Fruit fly (Drosophila melanogaster): ENCODE data around the gene myd.

myd gene

DNA sequence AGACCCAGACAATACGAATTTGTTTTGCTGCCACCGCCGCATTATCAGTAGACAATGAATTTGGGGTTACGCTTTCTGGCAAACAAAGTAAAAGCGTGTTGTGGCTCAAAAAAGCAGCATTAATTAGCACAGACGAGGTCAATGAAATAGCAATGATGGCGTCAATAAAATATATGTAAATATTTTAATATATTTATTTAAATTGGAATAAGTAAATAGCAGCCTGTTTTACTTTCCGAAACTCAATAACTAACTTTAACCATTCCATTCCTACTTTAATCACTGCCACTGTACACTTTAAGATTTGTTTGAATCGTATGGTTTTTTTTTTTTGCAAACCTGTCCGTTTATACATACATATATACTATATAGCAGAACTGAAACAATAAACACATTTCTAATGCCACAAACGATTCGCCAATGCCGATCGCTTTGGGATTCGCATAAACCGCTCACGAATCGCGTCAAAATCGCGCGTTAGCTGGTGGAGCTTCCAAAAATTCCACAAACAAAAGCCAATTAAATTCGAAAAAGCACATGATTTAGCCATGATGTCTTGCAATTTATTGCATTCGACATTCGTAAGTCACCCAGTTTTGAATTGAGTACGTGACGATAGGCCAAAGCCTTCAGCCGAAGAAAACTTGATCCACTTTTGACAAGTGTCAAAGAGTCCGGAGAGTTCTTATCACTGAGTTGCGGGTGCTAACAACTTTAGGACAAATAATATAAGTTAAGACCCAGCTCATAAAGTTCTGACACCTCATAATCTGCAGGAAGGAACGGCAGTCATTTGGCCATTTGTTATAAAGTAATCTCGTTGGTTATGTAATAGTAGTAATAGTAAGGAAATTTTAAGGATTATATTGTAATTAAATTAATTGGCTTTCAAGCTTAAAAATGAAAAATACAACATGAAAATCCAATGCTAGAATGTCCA is 28.3 kb upstream of the myd start (continued):
- TF ChIP-seq ato (GFP tag; IDR thresholded peaks at IDR 0.05; ENCODE audit: partially characterized antibody) (no peak), Awh (GFP tag; IDR thresholded peaks at IDR 0.05) (no peak), CG15514 (GFP tag; optimal IDR thresholded peaks at IDR 0.05) (no peak), run (tag; optimal IDR thresholded peaks at IDR 0.05) (no peak), CG8359 (GFP tag; optimal IDR thresholded peaks at IDR 0.05; ENCODE audit: borderline replicate concordance) (peak; percentile 94), NC2β (GFP tag; optimal IDR thresholded peaks at IDR 0.05) (no peak), tap (tag; optimal IDR thresholded peaks at IDR 0.05) (peak; percentile 8), dmrt11E (tag; optimal IDR thresholded peaks at IDR 0.05) (no peak), D19B (GFP tag; optimal IDR thresholded peaks at IDR 0.05) (no peak), slbo (GFP tag; IDR thresholded peaks at IDR 0.05) (peak; percentile 78), Poxn (GFP tag; IDR thresholded peaks at IDR 0.05) (no peak), cwo (GFP tag; optimal IDR thresholded peaks at IDR 0.05) (peak; percentile 32), CG12942 (GFP tag; optimal IDR thresholded peaks at IDR 0.05) (no peak), CG8924 (tag; optimal IDR thresholded peaks at IDR 0.05) (peak; percentile 1), oc (tag; optimal IDR thresholded peaks at IDR 0.05) (peak; percentile 35), HLH54F (GFP tag; optimal IDR thresholded peaks at IDR 0.05) (no peak), crc (GFP tag; optimal IDR thresholded peaks at IDR 0.05) (no peak), bowl (GFP tag; IDR thresholded peaks at IDR 0.05) (no peak), CG8388 (GFP tag; optimal IDR thresholded peaks at IDR 0.05) (peak; percentile 27), CG18011 (GFP tag; optimal IDR thresholded peaks at IDR 0.05) (no peak), gsb-n (tag; optimal IDR thresholded peaks at IDR 0.05) (no peak), CG10431 (GFP tag; optimal IDR thresholded peaks at IDR 0.05) (no peak), CG6791 (GFP tag; IDR thresholded peaks at IDR 0.05; ENCODE audit: partially characterized antibody) (no peak), CG34422 (GFP tag; IDR thresholded peaks at IDR 0.05) (peak; percentile 47; the same call in 2 of the 3 replicates), CG17912 (GFP tag; optimal IDR thresholded peaks at IDR 0.05) (no peak), CG12659 (GFP tag; optimal IDR thresholded peaks at IDR 0.05) (peak; percentile 15), dysf (GFP tag; IDR thresholded peaks at IDR 0.05) (peak; percentile 49; the same call in 2 of the 3 replicates), dmrt99B (tag; optimal IDR thresholded peaks at IDR 0.05) (peak; percentile 36), Pdp1 (GFP tag; optimal IDR thresholded peaks at IDR 0.05) (peak in 1 of 2 experiments; percentile 73), unpg (GFP tag; optimal IDR thresholded peaks at IDR 0.05) (peak; percentile 54), CG15073 (GFP tag; optimal IDR thresholded peaks at IDR 0.05) (no peak), Vsx1 (GFP tag; optimal IDR thresholded peaks at IDR 0.05) (peak; percentile 36), cas (GFP tag; IDR thresholded peaks at IDR 0.05) (no peak), H2.0 (GFP tag; IDR thresholded peaks at IDR 0.05) (peak; percentile 56; the same call in 1 of the 2 replicates), CG1529 (GFP tag; optimal IDR thresholded peaks at IDR 0.05) (no peak), Xrp1 (GFP tag; IDR thresholded peaks at IDR 0.05) (peak; percentile 50; the same call in 1 of the 2 replicates), cad (GFP tag; optimal IDR thresholded peaks at IDR 0.05) (no peak), Myb (GFP tag; optimal IDR thresholded peaks at IDR 0.05) (no peak), Mad (GFP tag; optimal IDR thresholded peaks at IDR 0.05) (no peak), caup (GFP tag; optimal IDR thresholded peaks at IDR 0.05; ENCODE audit: severe bottlenecking) (no peak), CG3163 (GFP tag; optimal IDR thresholded peaks at IDR 0.05) (no peak), CG4360 (GFP tag; IDR thresholded peaks at IDR 0.05) (no peak), CG18619 (GFP tag; optimal IDR thresholded peaks at IDR 0.05) (no peak), CG7357 (GFP tag; IDR thresholded peaks at IDR 0.05) (0 out of 3 replicates have a peak, but pooled peaks have one; percentile 36), lbe (GFP tag; optimal IDR thresholded peaks at IDR 0.05) (peak; percentile 44), so (GFP tag; IDR thresholded peaks at IDR 0.05) (no peak; the same call in 2 of the 3 replicates), CG43689 (GFP tag; IDR thresholded peaks at IDR 0.05) (0 out of 2 replicates have a peak, but pooled peaks have one; percentile 33), klu (GFP tag; IDR thresholded peaks at IDR 0.05) (no peak)
